Fruit fly (Drosophila melanogaster) whole organism, prepupa: ENCODE data around the gene Cubn2.

Source experiments
- Blimp-1 ChIP-seq: fragments of 200-800 bp; sonication (Bioruptor generic); optimal IDR thresholded peaks from 3 replicates; lab custom pipeline; 2017; ENCODE audit warnings: missing biosample characterization, missing genetic modification characterization, mild to moderate bottlenecking, moderate library complexity, missing genetic modification reagents
- CG10669 ChIP-seq: fragments of 200-800 bp; sonication (Bioruptor generic); optimal IDR thresholded peaks from 3 replicates; lab custom pipeline; 2018; ENCODE audit warnings: missing biosample characterization, mild to moderate bottlenecking, missing genetic modification characterization, moderate library complexity
- CG11902 ChIP-seq: fragments of 200-800 bp; sonication (Bioruptor generic); optimal IDR thresholded peaks from 3 replicates; lab custom pipeline; 2016; ENCODE audit warnings: missing biosample characterization, missing genetic modification characterization
- CG15336 ChIP-seq: fragments of 200-800 bp; sonication (Bioruptor generic); IDR thresholded peaks from 2 replicates; pipeline ENCODE4 v1.3.6; 2022; ENCODE audit warnings: missing biosample characterization, missing genetic modification characterization
- CG16779 ChIP-seq: fragments of 200-800 bp; sonication (Bioruptor generic); optimal IDR thresholded peaks from 3 replicates; lab custom pipeline; 2017; ENCODE audit warnings: missing biosample characterization, mild to moderate bottlenecking, missing genetic modification characterization
- CG31627 ChIP-seq: fragments of 200-800 bp; sonication (Bioruptor generic); optimal IDR thresholded peaks from 3 replicates; lab custom pipeline; 2016; ENCODE audit warnings: missing biosample characterization, missing genetic modification characterization
- CG3919 ChIP-seq: fragments of 200-800 bp; sonication (Bioruptor generic); optimal IDR thresholded peaks from 3 replicates; lab custom pipeline; 2016; ENCODE audit warnings: missing biosample characterization, missing genetic modification characterization
- CG4318 ChIP-seq: fragments of 200-800 bp; sonication (Bioruptor generic); optimal IDR thresholded peaks from 3 replicates; lab custom pipeline; 2017; ENCODE audit warnings: missing biosample characterization, mild to moderate bottlenecking, missing genetic modification characterization
- CG6163 ChIP-seq: fragments of 200-800 bp; sonication (Bioruptor generic); IDR thresholded peaks from 3 replicates; pipeline ENCODE4 v1.3.6; 2022; ENCODE audit warnings: missing biosample characterization, missing genetic modification characterization
- CG6276 ChIP-seq: fragments of 200-800 bp; sonication (Bioruptor generic); optimal IDR thresholded peaks from 2 replicates; lab custom pipeline; 2017; ENCODE audit warnings: missing biosample characterization, mild to moderate bottlenecking, missing genetic modification characterization
- CG8119 ChIP-seq: fragments of 200-800 bp; sonication (Bioruptor generic); IDR thresholded peaks from 3 replicates; pipeline ENCODE4 v1.3.6; 2022; ENCODE audit warnings: missing biosample characterization, missing genetic modification characterization
- CG8319 ChIP-seq: fragments of 200-800 bp; sonication (Bioruptor generic); optimal IDR thresholded peaks from 3 replicates; lab custom pipeline; 2016; ENCODE audit warnings: missing biosample characterization, missing genetic modification characterization
- CG8632 ChIP-seq: fragments of 200-800 bp; sonication (Bioruptor generic); optimal IDR thresholded peaks from 3 replicates; lab custom pipeline; 2016; ENCODE audit warnings: missing biosample characterization, missing genetic modification characterization
- Eip75B ChIP-seq: fragments of 200-800 bp; sonication (Bioruptor generic); optimal IDR thresholded peaks from 3 replicates; lab custom pipeline; 2016; ENCODE audit warnings: missing biosample characterization, missing genetic modification characterization
- Eip93F ChIP-seq: fragments of 200-800 bp; sonication (Bioruptor generic); optimal IDR thresholded peaks from 2 replicates; lab custom pipeline; 2016; ENCODE audit warnings: missing biosample characterization, mild to moderate bottlenecking, missing genetic modification characterization
- Ets21C ChIP-seq: fragments of 200-800 bp; sonication (Bioruptor generic); optimal IDR thresholded peaks from 3 replicates; lab custom pipeline; 2016; ENCODE audit warnings: missing biosample characterization, missing genetic modification characterization
- Gug ChIP-seq: fragments of 200-800 bp; sonication (Bioruptor generic); IDR thresholded peaks from 2 replicates; pipeline ENCODE4 v1.3.6; 2022; ENCODE audit warnings: missing biosample characterization, missing genetic modification characterization
- Hr39 ChIP-seq: fragments of 200-800 bp; sonication (Bioruptor generic); optimal IDR thresholded peaks from 2 replicates; lab custom pipeline; 2016; ENCODE audit warnings: missing biosample characterization, missing genetic modification characterization
- Hr4 ChIP-seq: fragments of 200-800 bp; sonication (Bioruptor generic); optimal IDR thresholded peaks from 3 replicates; lab custom pipeline; 2016; ENCODE audit warnings: missing biosample characterization, missing genetic modification characterization
- Lpt ChIP-seq: fragments of 200-800 bp; sonication (Bioruptor generic); optimal IDR thresholded peaks from 3 replicates; lab custom pipeline; 2016; ENCODE audit warnings: missing biosample characterization, missing genetic modification characterization
- OdsH ChIP-seq: fragments of 200-800 bp; sonication (Bioruptor generic); optimal IDR thresholded peaks from 3 replicates; lab custom pipeline; 2016; ENCODE audit warnings: missing biosample characterization, missing genetic modification characterization
- Smox ChIP-seq: fragments of 200-800 bp; sonication (Bioruptor generic); optimal IDR thresholded peaks from 3 replicates; lab custom pipeline; 2016; ENCODE audit warnings: missing biosample characterization, missing genetic modification characterization
- Sox14 ChIP-seq: fragments of 200-800 bp; sonication (Bioruptor generic); optimal IDR thresholded peaks from 3 replicates; lab custom pipeline; 2016; ENCODE audit warnings: missing biosample characterization, missing genetic modification characterization
- achi ChIP-seq: fragments of 200-800 bp; sonication (Bioruptor generic); optimal IDR thresholded peaks from 3 replicates; lab custom pipeline; 2016; ENCODE audit warnings: missing biosample characterization, missing genetic modification characterization
- acj6 ChIP-seq: fragments of 200-800 bp; sonication (Bioruptor generic); optimal IDR thresholded peaks from 3 replicates; lab custom pipeline; 2016; ENCODE audit warnings: missing biosample characterization, missing genetic modification characterization
- dsx ChIP-seq: fragments of 200-800 bp; optimal IDR thresholded peaks from 3 replicates; lab custom pipeline; 2019; ENCODE audit warnings: missing biosample characterization, mild to moderate bottlenecking, missing genetic modification characterization, moderate library complexity; ENCODE audit not compliant: poor library complexity, severe bottlenecking
- eg ChIP-seq: fragments of 200-800 bp; sonication (Bioruptor generic); IDR thresholded peaks from 3 replicates; pipeline ENCODE4 v1.3.6; 2022; ENCODE audit warnings: missing biosample characterization, missing genetic modification characterization
- esn ChIP-seq: fragments of 200-800 bp; sonication (Bioruptor generic); optimal IDR thresholded peaks from 2 replicates; lab custom pipeline; 2016; ENCODE audit warnings: missing biosample characterization, mild to moderate bottlenecking, missing genetic modification characterization, moderate library complexity
- fd85E ChIP-seq: fragments of 200-800 bp; sonication (Bioruptor generic); optimal IDR thresholded peaks from 3 replicates; lab custom pipeline; 2016; ENCODE audit warnings: missing biosample characterization, missing genetic modification characterization
- fkh ChIP-seq: fragments of 200-800 bp; sonication (Bioruptor generic); optimal IDR thresholded peaks from 3 replicates; lab custom pipeline; 2017; ENCODE audit warnings: missing biosample characterization, mild to moderate bottlenecking, missing genetic modification characterization, moderate library complexity
- net ChIP-seq: fragments of 200-800 bp; sonication (Bioruptor generic); optimal IDR thresholded peaks from 3 replicates; lab custom pipeline; 2016; ENCODE audit warnings: missing biosample characterization, missing genetic modification characterization
- salr ChIP-seq, 2 experiments: fragments of 200-800 bp; sonication (Bioruptor generic); optimal IDR thresholded peaks; 3 replicates each; lab custom pipeline; 2016 to 2018; ENCODE audit warnings: missing biosample characterization in 2 of 2, missing genetic modification characterization in 2 of 2, mild to moderate bottlenecking in 1 of 2
- svp ChIP-seq: fragments of 200-800 bp; sonication (Bioruptor generic); peaks from one replicate; lab custom pipeline; 2016; ENCODE audit warnings: missing biosample characterization, missing genetic modification characterization
- topi ChIP-seq: fragments of 200-800 bp; sonication (Bioruptor generic); optimal IDR thresholded peaks from 3 replicates; lab custom pipeline; 2016; ENCODE audit warnings: missing biosample characterization, missing genetic modification characterization

The Cubn2 gene

DNA sequence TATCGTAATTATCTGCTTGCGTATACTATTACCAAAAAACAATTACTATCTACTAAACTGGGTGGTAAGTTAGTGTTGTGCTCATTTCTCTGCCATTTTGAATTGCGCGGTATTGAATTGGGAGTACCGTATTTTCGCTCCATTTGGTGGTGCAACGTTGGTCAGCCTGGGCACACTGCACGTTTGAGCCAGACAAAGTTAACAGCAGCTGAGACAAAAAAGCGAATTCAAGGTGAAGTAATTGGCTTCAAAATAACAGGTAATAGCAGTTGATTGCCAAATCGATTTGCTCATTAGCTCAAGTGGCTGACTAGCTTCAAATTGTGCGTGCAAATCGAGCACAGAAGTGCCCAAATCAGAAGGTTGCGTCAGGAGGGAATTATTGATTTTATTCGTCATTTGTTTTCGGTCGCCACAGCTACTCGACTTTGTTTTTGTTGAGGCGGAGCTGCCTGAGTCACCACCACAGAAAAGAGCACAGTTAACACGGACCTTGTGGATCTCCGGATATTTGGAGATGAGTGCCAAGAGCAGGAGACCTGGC, 19.0 kb downstream of the Cubn2 start, which contains the start of gene Klp68D:
TSS of gene Klp68D (plus strand) at position 175 of the 544 bp plus-strand sequence.
- TF ChIP-seq eg (GFP tag; lab: Robert Waterston, UW) (no peak), Smox (GFP tag; lab: Kevin White, UChicago) (no peak), Hr39 (GFP tag; lab: Kevin White, UChicago) (no peak), fd85E (no peak), Eip75B (GFP tag; lab: Kevin White, UChicago) (no peak), CG10669 (GFP tag; lab: Kevin White, UChicago) (no peak), Hr4 (GFP tag; lab: Kevin White, UChicago) (no peak), Blimp-1 (GFP tag; lab: Kevin White, UChicago) (no peak)

DNA sequence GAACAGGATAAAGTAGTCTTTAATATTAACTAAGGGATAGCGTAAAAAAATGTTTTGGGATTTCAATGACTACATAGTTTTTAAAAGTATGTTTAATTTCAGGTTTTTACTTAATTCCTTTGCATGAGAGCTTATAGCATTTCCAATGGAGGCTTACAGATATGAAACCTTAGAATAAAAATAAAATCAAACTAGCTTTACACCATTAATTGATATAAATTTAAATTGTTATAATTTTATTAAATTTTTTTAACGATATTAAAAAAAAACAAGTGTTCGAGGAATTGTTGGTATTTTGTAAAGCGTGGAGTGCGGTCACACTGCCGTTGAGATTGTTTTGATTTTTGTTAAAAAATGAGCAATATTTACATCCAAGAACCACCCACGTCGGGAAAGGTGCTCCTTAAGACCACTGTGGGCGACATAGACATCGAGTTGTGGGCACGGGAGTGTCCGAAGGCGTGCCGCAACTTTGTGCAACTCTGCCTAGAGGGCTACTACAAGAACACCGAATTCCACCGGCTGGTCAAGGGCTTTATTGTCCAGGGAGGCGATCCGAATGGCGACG, 21.2 kb downstream of the Cubn2 start, which contains the start of the genes twy and CG10907:
TSS of gene twy (minus strand) at position 51 of the 568 bp plus-strand sequence.
TSS of gene CG10907 (plus strand) at position 282 of the 568 bp plus-strand sequence.
- TF ChIP-seq dsx, result no peak
- TF ChIP-seq esn (GFP tag; lab: Kevin White, UChicago), result no peak
- TF ChIP-seq svp, result no peak
- no peak for TF ChIP-seq fkh
- TF ChIP-seq CG3919 (GFP tag; lab: Kevin White, UChicago), result no peak
- TF ChIP-seq CG8319, result no peak
- no peak for TF ChIP-seq Gug
- TF ChIP-seq Lpt (GFP tag; lab: Kevin White, UChicago), result no peak
- no peak for TF ChIP-seq OdsH (GFP tag; lab: Kevin White, UChicago)
- no peak for TF ChIP-seq Blimp-1 (GFP tag; lab: Kevin White, UChicago)
- TF ChIP-seq CG4318, result no peak
- TF ChIP-seq net, result no peak
- TF ChIP-seq CG31627, result no peak
- no peak for TF ChIP-seq CG6276 (GFP tag; lab: Kevin White, UChicago)
- TF ChIP-seq Smox (GFP tag; lab: Kevin White, UChicago), result no peak
- no peak for TF ChIP-seq topi (GFP tag; lab: Kevin White, UChicago)
- no peak for TF ChIP-seq Ets21C
- TF ChIP-seq CG11902 (GFP tag; lab: Kevin White, UChicago), result no peak
- TF ChIP-seq CG15336 (GFP tag; lab: Robert Waterston, UW), result no peak
- TF ChIP-seq acj6 (GFP tag; lab: Kevin White, UChicago), result no peak

DNA sequence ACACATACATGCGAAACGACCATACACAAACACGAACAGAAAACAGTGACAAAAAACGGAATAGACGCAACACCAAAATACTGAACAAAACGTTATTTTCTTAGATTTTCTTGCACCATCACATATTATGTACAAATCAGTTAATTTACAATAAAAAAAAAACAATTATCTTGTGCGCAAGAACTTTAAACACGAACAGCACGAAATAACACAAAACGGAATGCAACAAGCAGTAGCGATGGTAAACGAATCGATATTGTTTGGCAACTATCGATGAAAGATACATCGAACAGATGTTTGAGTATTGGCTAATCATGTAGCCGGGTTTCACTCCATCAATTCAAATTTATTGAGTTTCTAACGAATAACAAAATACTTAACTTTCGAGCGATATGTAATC, 24.8 kb downstream of the Cubn2 start, which contains the start of gene Pi3K68D:
TSS of gene Pi3K68D (minus strand) at position 241 of the 400 bp plus-strand sequence.
- TF ChIP-seq Sox14 (peak; percentile 20), Hr4 (GFP tag; lab: Kevin White, UChicago) (no peak)

DNA sequence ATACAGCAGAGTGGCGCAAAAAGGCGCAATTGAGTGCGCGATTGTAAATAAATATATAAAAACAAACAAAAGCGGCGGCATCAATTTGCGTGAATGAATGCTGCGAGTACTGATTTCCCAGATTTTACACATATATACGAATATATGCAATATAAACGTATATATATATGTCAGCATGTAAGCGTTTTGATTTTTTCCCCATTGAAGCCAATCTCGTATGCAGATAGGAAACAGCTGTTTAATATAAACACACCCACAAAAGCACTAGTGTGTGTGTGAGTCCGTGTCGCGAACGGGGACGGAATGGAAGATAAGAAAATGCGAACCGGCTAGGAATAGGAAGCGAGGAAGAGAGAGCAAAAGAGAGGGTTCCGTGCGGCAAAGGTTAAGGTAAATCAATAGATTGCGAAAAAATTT, 25.6 kb downstream of the Cubn2 start:
- TF ChIP-seq Eip93F, result peak; percentile 8
- no peak for TF ChIP-seq CG10669 (GFP tag; lab: Kevin White, UChicago)
- TF ChIP-seq CG3919 (GFP tag; lab: Kevin White, UChicago), result no peak
- TF ChIP-seq CG8632 (GFP tag; lab: Kevin White, UChicago), result no peak
- no peak for TF ChIP-seq Hr4 (GFP tag; lab: Kevin White, UChicago)
- TF ChIP-seq fkh, result peak; percentile 65
- TF ChIP-seq CG6163, result no peak
- TF ChIP-seq dsx, result no peak
- no peak for TF ChIP-seq salr (GFP tag; optimal IDR thresholded peaks at IDR 0.05; lab: Kevin White, UChicago)
- TF ChIP-seq achi (GFP tag; lab: Kevin White, UChicago), result no peak
- peak; percentile 48 for TF ChIP-seq CG16779 (tag; lab: Kevin White, UChicago)
- no peak for TF ChIP-seq CG6276 (GFP tag; lab: Kevin White, UChicago)
- TF ChIP-seq topi (GFP tag; lab: Kevin White, UChicago), result no peak
- TF ChIP-seq acj6 (GFP tag; lab: Kevin White, UChicago), result no peak
- TF ChIP-seq CG8119 (GFP tag; lab: Robert Waterston, UW), result peak; percentile 26; the same call in 2 of the 3 replicates
